Worm (Caenorhabditis elegans) whole organism, L2 larva: Measurements from ENCODE around the gene sax-7.

Experiments
- R02D3.7 ChIP-seq: fragments of 150-350 bp; optimal IDR thresholded peaks from 2 replicates; lab custom pipeline; 2014; ENCODE audit warnings: missing biosample characterization, missing genetic modification characterization
- ama-1 ChIP-seq: fragments of 150-350 bp; optimal IDR thresholded peaks from 2 replicates; lab custom pipeline; 2018; ENCODE audit warnings: inconsistent platforms
- ceh-82 ChIP-seq: fragments of 150-350 bp; optimal IDR thresholded peaks from 2 replicates; lab custom pipeline; 2014; ENCODE audit warnings: missing biosample characterization, missing genetic modification characterization
- lin-11 ChIP-seq: fragments of 150-350 bp; sonication (generic microtip); optimal IDR thresholded peaks from 2 replicates; lab custom pipeline; 2014; ENCODE audit warnings: missing biosample characterization, missing genetic modification characterization, inconsistent platforms, mixed read lengths
- mab-5 ChIP-seq: fragments of 150-350 bp; optimal IDR thresholded peaks from 2 replicates; lab custom pipeline; 2014; ENCODE audit warnings: missing biosample characterization, missing genetic modification characterization
- mdl-1 ChIP-seq, 2 experiments: fragments of 150-350 bp in 1 of 2; sonication (generic microtip) in 1 of 2; optimal IDR thresholded peaks; 2 replicates each; lab custom pipeline; 2017; ENCODE audit warnings: missing biosample characterization in 2 of 2, missing genetic modification characterization in 2 of 2
- nhr-237 ChIP-seq: fragments of 150-350 bp; optimal IDR thresholded peaks from 2 replicates; lab custom pipeline; 2014; ENCODE audit warnings: missing biosample characterization, missing genetic modification characterization
- nhr-6 ChIP-seq: fragments of 150-350 bp; optimal IDR thresholded peaks from 2 replicates; lab custom pipeline; 2014; ENCODE audit warnings: missing biosample characterization, missing genetic modification characterization
- skn-1 ChIP-seq: sonication (generic microtip); optimal IDR thresholded peaks from 2 replicates; lab custom pipeline; 2017; ENCODE audit warnings: missing biosample characterization, missing genetic modification characterization
- snpc-4 ChIP-seq: fragments of 150-350 bp; optimal IDR thresholded peaks from 2 replicates; lab custom pipeline; 2014; ENCODE audit warnings: missing biosample characterization, missing genetic modification characterization
- ztf-4 ChIP-seq: fragments of 150-350 bp; optimal IDR thresholded peaks from 2 replicates; lab custom pipeline; 2014; ENCODE audit warnings: missing biosample characterization, missing genetic modification characterization

ce11 chrIV:8133536-8133935 lies 71.1 kb downstream of the sax-7 start, which contains the start of gene sph-1:
- TF ChIP-seq snpc-4 (tag; lab: Kevin White, UChicago) (no peak), skn-1 (no peak), R02D3.7 (tag; lab: Kevin White, UChicago) (no peak), mab-5 (tag; lab: Kevin White, UChicago) (no peak), ama-1 (lab: Kevin White, UChicago) (no peak), ztf-4 (tag; lab: Kevin White, UChicago) (peak; percentile 39), nhr-237 (tag; lab: Kevin White, UChicago) (no peak), lin-11 (tag; lab: Kevin White, UChicago) (no peak), mdl-1 (tag; optimal IDR thresholded peaks at IDR 0.05; lab: Kevin White, UChicago) (no peak), nhr-6 (no peak), ceh-82 (tag; lab: Kevin White, UChicago) (no peak)
